Fruit fly (Drosophila melanogaster) whole organism, pupa: ENCODE measurements around the gene Vha16-2.

Experiments used
- CG10348 ChIP-seq: fragments of 200-800 bp; sonication (Bioruptor generic); IDR thresholded peaks from 2 replicates; pipeline ENCODE4 v1.3.6; 2022; ENCODE audit warnings: missing biosample characterization, missing genetic modification characterization
- CG12605 ChIP-seq: fragments of 200-800 bp; sonication (Bioruptor generic); IDR thresholded peaks from 2 replicates; pipeline ENCODE4 v1.3.6; 2022; ENCODE audit warnings: missing biosample characterization, missing genetic modification characterization
- CG13204 ChIP-seq: fragments of 200-800 bp; sonication (Bioruptor generic); optimal IDR thresholded peaks from 2 replicates; lab custom pipeline; 2018; ENCODE audit warnings: missing biosample characterization, mild to moderate bottlenecking, missing genetic modification characterization, moderate library complexity
- CG14655 ChIP-seq: fragments of 200-800 bp; sonication (Bioruptor generic); optimal IDR thresholded peaks from 3 replicates; lab custom pipeline; 2017; ENCODE audit warnings: mild to moderate bottlenecking, missing biosample characterization, missing genetic modification reagents, missing genetic modification characterization
- CG15710 ChIP-seq: fragments of 200-800 bp; sonication (Bioruptor generic); optimal IDR thresholded peaks from 2 replicates; lab custom pipeline; 2018; ENCODE audit warnings: missing biosample characterization, mild to moderate bottlenecking, missing genetic modification characterization, moderate library complexity
- CG17806 ChIP-seq: fragments of 200-800 bp; sonication (Bioruptor generic); optimal IDR thresholded peaks from 2 replicates; lab custom pipeline; 2018; ENCODE audit warnings: missing biosample characterization, mild to moderate bottlenecking, missing genetic modification characterization, moderate library complexity
- CG32121 ChIP-seq: fragments of 200-800 bp; sonication (Bioruptor generic); IDR thresholded peaks from 2 replicates; pipeline ENCODE4 v1.3.6; 2022; ENCODE audit warnings: missing biosample characterization, missing genetic modification characterization
- CG34367 ChIP-seq: fragments of 200-800 bp; sonication (Bioruptor generic); optimal IDR thresholded peaks from 2 replicates; lab custom pipeline; 2018; ENCODE audit warnings: missing biosample characterization, mild to moderate bottlenecking, missing genetic modification characterization
- CG4496 ChIP-seq: fragments of 200-800 bp; sonication (Bioruptor generic); IDR thresholded peaks from 3 replicates; pipeline ENCODE4 v1.3.6; 2022; ENCODE audit warnings: missing biosample characterization, missing genetic modification characterization
- CG8159 ChIP-seq: fragments of 200-800 bp; sonication (Bioruptor generic); optimal IDR thresholded peaks from 3 replicates; lab custom pipeline; 2018; ENCODE audit warnings: missing biosample characterization, mild to moderate bottlenecking, missing genetic modification characterization, moderate library complexity
- CG8301 ChIP-seq: fragments of 200-800 bp; sonication (Bioruptor generic); optimal IDR thresholded peaks from 2 replicates; lab custom pipeline; 2018; ENCODE audit warnings: missing biosample characterization, mild to moderate bottlenecking, missing genetic modification characterization
- CG9948 ChIP-seq: fragments of 200-800 bp; sonication (Bioruptor generic); optimal IDR thresholded peaks from 2 replicates; lab custom pipeline; 2018; ENCODE audit warnings: missing biosample characterization, mild to moderate bottlenecking, missing genetic modification characterization, moderate library complexity
- D1 ChIP-seq: fragments of 200-800 bp; sonication (Bioruptor generic); optimal IDR thresholded peaks from 2 replicates; lab custom pipeline; 2018; ENCODE audit warnings: missing biosample characterization, mild to moderate bottlenecking, missing genetic modification characterization, moderate library complexity
- EcR ChIP-seq: fragments of 200-800 bp; sonication (Bioruptor generic); optimal IDR thresholded peaks from 3 replicates; lab custom pipeline; 2019; ENCODE audit warnings: missing biosample characterization, missing genetic modification characterization, mild to moderate bottlenecking, moderate library complexity, missing genetic modification reagents
- Ets98B ChIP-seq: fragments of 200-800 bp; sonication (Bioruptor generic); IDR thresholded peaks from 2 replicates; pipeline ENCODE4 v1.3.6; 2022; ENCODE audit warnings: missing biosample characterization, missing genetic modification characterization
- Pif1A ChIP-seq: fragments of 200-800 bp; sonication (Bioruptor generic); optimal IDR thresholded peaks from 3 replicates; lab custom pipeline; 2016; ENCODE audit warnings: missing biosample characterization, missing genetic modification characterization
- Pif1B ChIP-seq: fragments of 200-800 bp; sonication (Bioruptor generic); optimal IDR thresholded peaks from 3 replicates; lab custom pipeline; 2016; ENCODE audit warnings: missing biosample characterization, missing genetic modification characterization
- Snoo ChIP-seq: fragments of 200-800 bp; sonication (Bioruptor generic); optimal IDR thresholded peaks from 3 replicates; lab custom pipeline; 2017; ENCODE audit warnings: missing biosample characterization, mild to moderate bottlenecking, missing genetic modification characterization, inconsistent platforms
- fd96Ca ChIP-seq: fragments of 200-800 bp; sonication (Bioruptor generic); IDR thresholded peaks from 3 replicates; pipeline ENCODE4 v1.3.6; 2022; ENCODE audit warnings: missing biosample characterization, missing genetic modification characterization
- gl ChIP-seq: fragments of 200-800 bp; sonication (Bioruptor generic); optimal IDR thresholded peaks from 2 replicates; lab custom pipeline; 2018; ENCODE audit warnings: missing biosample characterization, mild to moderate bottlenecking, missing genetic modification characterization
- rn ChIP-seq: fragments of 200-800 bp; sonication (Bioruptor generic); IDR thresholded peaks from 2 replicates; pipeline ENCODE4 v1.3.6; 2022; ENCODE audit warnings: missing biosample characterization, missing genetic modification characterization

Vha16-2 gene

DNA sequence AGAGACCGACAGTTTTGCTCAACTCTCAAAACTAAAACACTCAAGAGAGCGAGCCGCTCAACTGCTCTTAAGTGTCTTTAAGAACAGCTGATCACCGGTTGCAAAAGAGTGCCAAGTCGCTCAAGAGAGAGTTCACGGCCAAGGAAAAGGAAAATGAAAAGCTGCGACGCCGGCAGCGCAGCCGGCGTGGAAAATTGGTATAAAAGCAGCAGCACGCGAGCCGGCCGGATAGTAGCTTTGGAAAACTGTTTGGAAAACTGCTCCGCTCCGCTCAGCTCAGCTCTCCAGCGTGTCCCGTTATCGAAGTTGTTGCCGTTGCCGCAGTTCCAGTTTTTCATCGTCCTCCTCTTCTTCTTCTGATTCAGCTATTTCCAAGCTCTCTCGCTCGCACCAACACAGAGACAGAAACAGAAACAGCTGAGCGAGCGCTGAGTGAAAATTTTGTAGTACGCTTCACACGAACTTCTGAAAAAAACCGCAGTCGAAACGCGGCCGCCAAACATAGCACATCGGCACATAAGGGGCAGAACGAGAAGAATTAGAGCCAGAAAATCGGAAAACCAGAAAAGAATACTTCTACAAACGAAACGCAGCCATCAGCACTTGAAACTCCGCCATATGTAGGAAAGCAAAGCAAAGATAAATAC, 12.7 kb downstream of the Vha16-2 start, which contains the start of gene chrb:
TSS of gene chrb (plus strand) at position 224 of the 647 bp plus-strand sequence.
- TF ChIP-seq Pif1B (GFP tag; lab: Kevin White, UChicago) (peak; percentile 47), CG15710 (tag; lab: Kevin White, UChicago) (peak; percentile 5), CG9948 (tag; lab: Kevin White, UChicago) (no peak), CG34367 (peak; percentile 21), CG12605 (GFP tag; lab: Robert Waterston, UW) (peak; percentile 66), CG8301 (tag; lab: Kevin White, UChicago) (peak; percentile 8), CG17806 (no peak), fd96Ca (GFP tag; lab: Robert Waterston, UW) (no peak; the same call in 2 of the 3 replicates), Ets98B (GFP tag; lab: Robert Waterston, UW) (peak; percentile 68), CG14655 (GFP tag; lab: Kevin White, UChicago) (peak; percentile 15), CG8159 (peak; percentile 24), Snoo (tag; lab: Kevin White, UChicago) (peak; percentile 52), EcR (peak; percentile 71), CG10348 (GFP tag; lab: Robert Waterston, UW) (no peak), CG32121 (GFP tag; lab: Robert Waterston, UW) (peak; percentile 81), D1 (tag; lab: Kevin White, UChicago) (no peak), rn (no peak), CG13204 (GFP tag; lab: Kevin White, UChicago) (peak; percentile 56), Pif1A (GFP tag; lab: Kevin White, UChicago) (no peak), CG4496 (GFP tag; lab: Robert Waterston, UW) (peak; percentile 79), gl (tag; lab: Kevin White, UChicago) (peak; percentile 4)

DNA sequence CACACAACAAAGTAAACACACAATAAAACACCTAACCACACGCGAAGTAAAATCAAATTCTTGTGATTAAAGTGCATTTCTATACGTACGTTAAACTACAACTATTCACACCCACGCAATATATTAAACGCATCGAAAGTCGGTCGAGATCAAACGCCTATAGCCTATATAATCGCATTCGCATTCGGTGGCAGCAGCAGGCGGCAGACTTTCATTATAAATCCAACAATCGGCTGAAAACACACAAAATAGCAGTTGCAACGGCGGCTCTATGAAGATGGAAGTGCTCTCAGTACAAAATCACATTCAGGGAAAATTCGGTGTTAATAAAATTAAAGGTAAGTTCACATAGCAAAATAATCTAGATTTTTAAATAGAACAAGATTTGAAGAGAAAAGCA, 13.5 kb downstream of the Vha16-2 start:
- TF ChIP-seq CG12605 (GFP tag; lab: Robert Waterston, UW) = no peak
- no peak for TF ChIP-seq Snoo (tag; lab: Kevin White, UChicago)
- no peak for TF ChIP-seq rn
- TF ChIP-seq gl (tag; lab: Kevin White, UChicago) = no peak
- TF ChIP-seq CG14655 (GFP tag; lab: Kevin White, UChicago) = no peak
- TF ChIP-seq CG15710 (tag; lab: Kevin White, UChicago) = no peak
- TF ChIP-seq CG8159 = no peak
- TF ChIP-seq CG32121 (GFP tag; lab: Robert Waterston, UW) = no peak
- TF ChIP-seq CG34367 = no peak

DNA sequence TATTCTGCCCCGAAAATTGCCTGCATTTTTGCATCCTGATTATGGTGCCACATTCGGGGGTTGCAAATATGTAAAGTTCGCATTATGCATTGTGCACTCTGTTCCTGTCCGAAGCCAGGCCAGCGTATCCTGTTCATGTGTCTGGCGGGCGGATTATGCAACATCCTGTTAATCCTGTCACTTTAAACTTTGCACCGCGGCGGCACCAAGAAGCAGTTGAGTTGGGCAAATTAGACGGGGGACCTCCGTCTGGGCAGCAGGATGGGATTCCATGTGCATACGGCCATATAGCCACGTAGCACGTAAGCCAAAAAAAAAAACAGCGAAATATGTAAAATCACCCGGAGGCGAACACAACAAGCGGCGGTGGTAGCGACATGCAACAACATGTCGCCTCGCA, 14.7 kb downstream of the Vha16-2 start:
- TF ChIP-seq Pif1B (GFP tag; lab: Kevin White, UChicago) = no peak
- TF ChIP-seq Pif1A (GFP tag; lab: Kevin White, UChicago) = no peak
- no peak for TF ChIP-seq CG8301 (tag; lab: Kevin White, UChicago)
- no peak for TF ChIP-seq CG13204 (GFP tag; lab: Kevin White, UChicago)
- TF ChIP-seq Ets98B (GFP tag; lab: Robert Waterston, UW) = no peak
- TF ChIP-seq CG9948 (tag; lab: Kevin White, UChicago) = no peak
- TF ChIP-seq rn = no peak

DNA sequence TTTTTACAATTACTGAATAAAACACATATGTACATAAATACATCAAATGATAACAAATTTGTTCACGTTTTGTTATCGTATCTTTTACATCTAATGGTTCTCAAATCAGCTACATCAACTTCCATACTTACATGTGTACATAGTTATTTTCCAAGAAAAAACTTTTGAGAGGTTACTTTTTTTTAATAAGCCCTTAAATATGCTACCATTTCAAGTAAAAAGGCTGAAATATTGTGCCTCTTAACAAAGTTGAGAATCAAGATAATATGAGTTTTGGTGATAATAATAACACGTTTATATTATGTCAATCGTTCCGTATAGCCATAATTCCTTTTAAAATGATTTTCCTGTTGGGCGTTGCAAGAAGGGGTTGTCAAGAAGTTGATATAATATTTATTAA, 15.8 kb downstream of the Vha16-2 start:
- TF ChIP-seq CG4496 (GFP tag; lab: Robert Waterston, UW) (no peak), gl (tag; lab: Kevin White, UChicago) (no peak), CG15710 (tag; lab: Kevin White, UChicago) (no peak), Pif1B (GFP tag; lab: Kevin White, UChicago) (no peak), CG13204 (GFP tag; lab: Kevin White, UChicago) (no peak), CG8301 (tag; lab: Kevin White, UChicago) (no peak), Ets98B (GFP tag; lab: Robert Waterston, UW) (no peak), Pif1A (GFP tag; lab: Kevin White, UChicago) (no peak), CG17806 (no peak), CG10348 (GFP tag; lab: Robert Waterston, UW) (no peak), CG14655 (GFP tag; lab: Kevin White, UChicago) (no peak), fd96Ca (GFP tag; lab: Robert Waterston, UW) (no peak), EcR (no peak), Snoo (tag; lab: Kevin White, UChicago) (no peak), CG8159 (no peak), CG12605 (GFP tag; lab: Robert Waterston, UW) (no peak), CG34367 (no peak), rn (no peak), CG9948 (tag; lab: Kevin White, UChicago) (no peak)
- TF ChIP-seq, all 21 proteins: peak for 0

DNA sequence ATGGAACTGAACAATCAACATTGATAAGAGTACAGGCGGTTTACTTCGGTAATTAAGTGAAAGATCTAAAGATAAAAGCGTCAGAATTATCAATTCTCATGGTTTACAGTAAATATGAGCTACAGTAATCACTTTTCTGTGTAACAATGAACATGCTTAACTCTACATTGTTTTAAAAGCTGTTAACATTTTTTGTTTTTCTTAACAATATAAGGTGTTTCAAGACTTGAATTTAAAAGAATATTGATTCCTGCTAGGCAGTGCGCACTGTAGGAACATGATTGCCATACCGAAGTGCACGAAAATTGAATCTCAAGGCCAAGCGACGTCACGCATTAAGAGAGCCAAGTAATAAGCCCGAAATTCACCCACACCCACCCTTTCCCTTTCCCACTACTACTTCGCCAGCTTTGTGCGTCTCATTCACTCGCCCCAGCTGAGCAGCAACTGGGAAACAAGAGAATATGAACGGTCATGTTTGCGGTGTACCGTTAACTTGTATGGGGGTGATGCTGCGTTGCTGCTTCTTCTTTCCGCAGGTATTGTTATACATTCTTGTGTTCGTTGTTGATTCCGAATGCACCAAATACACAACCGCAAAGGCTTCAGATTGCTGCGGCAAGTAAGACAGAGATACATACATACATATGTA, 16.6 kb downstream of the Vha16-2 start:
- TF ChIP-seq CG15710 (tag; lab: Kevin White, UChicago) = peak; percentile 57
- TF ChIP-seq CG34367 = peak; percentile 25
- TF ChIP-seq gl (tag; lab: Kevin White, UChicago) = no peak
- peak; percentile 73 for TF ChIP-seq Snoo (tag; lab: Kevin White, UChicago)
- TF ChIP-seq CG4496 (GFP tag; lab: Robert Waterston, UW) = peak; percentile 73
- no peak for TF ChIP-seq Pif1B (GFP tag; lab: Kevin White, UChicago)
- peak; percentile 58 for TF ChIP-seq CG8159
- peak; percentile 58 for TF ChIP-seq CG14655 (GFP tag; lab: Kevin White, UChicago)
- no peak for TF ChIP-seq EcR
- TF ChIP-seq Ets98B (GFP tag; lab: Robert Waterston, UW) = peak; percentile 8; the same call in 1 of the 2 replicates
- TF ChIP-seq rn = 0 out of 2 replicates have a peak, but pooled peaks have one; percentile 8
- TF ChIP-seq Pif1A (GFP tag; lab: Kevin White, UChicago) = peak; percentile 47
- TF ChIP-seq CG13204 (GFP tag; lab: Kevin White, UChicago) = no peak
- no peak for TF ChIP-seq fd96Ca (GFP tag; lab: Robert Waterston, UW)
- peak; percentile 61 for TF ChIP-seq CG32121 (GFP tag; lab: Robert Waterston, UW)
- TF ChIP-seq D1 (tag; lab: Kevin White, UChicago) = no peak
- TF ChIP-seq CG17806 = peak; percentile 48
- TF ChIP-seq CG9948 (tag; lab: Kevin White, UChicago) = peak; percentile 36
- peak; percentile 54 for TF ChIP-seq CG12605 (GFP tag; lab: Robert Waterston, UW)
- TF ChIP-seq CG8301 (tag; lab: Kevin White, UChicago) = peak; percentile 51
